Fruit fly (Drosophila melanogaster) whole organism, embryonic: Measurements from ENCODE around the gene FBXO11.
A peak's percentile ranks its signal among the peaks of the same experiment; 100 is the strongest.

Experiments
- CG11723 ChIP-seq: fragments of 200-800 bp; sonication (Bioruptor generic); optimal IDR thresholded peaks from 2 replicates; lab custom pipeline; 2017; ENCODE audit warnings: missing biosample characterization, mild to moderate bottlenecking, missing genetic modification characterization
- CG12155 ChIP-seq: fragments of 200-800 bp; sonication (Bioruptor generic); optimal IDR thresholded peaks from 3 replicates; lab custom pipeline; 2016; ENCODE audit warnings: missing biosample characterization, missing genetic modification characterization
- CG12299 ChIP-seq: fragments of 200-800 bp; sonication (Bioruptor generic); optimal IDR thresholded peaks from 2 replicates; lab custom pipeline; 2018; ENCODE audit warnings: missing biosample characterization, mild to moderate bottlenecking, missing genetic modification characterization
- CG12659 ChIP-seq: fragments of 200-800 bp; sonication (Bioruptor generic); optimal IDR thresholded peaks from 3 replicates; lab custom pipeline; 2017; ENCODE audit warnings: mild to moderate bottlenecking, missing biosample characterization, missing genetic modification reagents, missing genetic modification characterization
- CG14050 ChIP-seq: fragments of 200-800 bp; sonication (Bioruptor generic); IDR thresholded peaks from 3 replicates; pipeline ENCODE4 v1.3.6; 2022; ENCODE audit warnings: missing biosample characterization, missing genetic modification characterization
- CG1529 ChIP-seq: fragments of 200-800 bp; sonication (Bioruptor generic); optimal IDR thresholded peaks from 3 replicates; lab custom pipeline; 2018; ENCODE audit warnings: missing biosample characterization, missing genetic modification characterization
- CG1647 ChIP-seq: fragments of 200-800 bp; sonication (Bioruptor generic); optimal IDR thresholded peaks from 3 replicates; lab custom pipeline; 2016; ENCODE audit warnings: missing biosample characterization, missing genetic modification characterization
- CG2199 ChIP-seq: fragments of 200-800 bp; sonication (Bioruptor generic); IDR thresholded peaks from 3 replicates; pipeline ENCODE4 v1.3.6; 2022; ENCODE audit warnings: missing biosample characterization, missing genetic modification characterization
- CG2678 ChIP-seq: fragments of 200-800 bp; sonication (Bioruptor generic); optimal IDR thresholded peaks from 3 replicates; lab custom pipeline; 2019; ENCODE audit warnings: missing biosample characterization, mild to moderate bottlenecking, missing genetic modification characterization, moderate library complexity
- CG2712 ChIP-seq: fragments of 200-800 bp; optimal IDR thresholded peaks from 3 replicates; lab custom pipeline; 2019; ENCODE audit warnings: missing biosample characterization, mild to moderate bottlenecking, missing genetic modification characterization, moderate library complexity
- CG3995 ChIP-seq: fragments of 200-800 bp; sonication (Bioruptor generic); optimal IDR thresholded peaks from 3 replicates; lab custom pipeline; 2016; ENCODE audit warnings: missing biosample characterization, missing genetic modification characterization
- CG4424 ChIP-seq: fragments of 200-800 bp; sonication (Bioruptor generic); optimal IDR thresholded peaks from 3 replicates; lab custom pipeline; 2016; ENCODE audit warnings: missing biosample characterization, missing genetic modification characterization
- CG4730 ChIP-seq: fragments of 200-800 bp; sonication (Bioruptor generic); IDR thresholded peaks from 2 replicates; pipeline ENCODE4 v1.3.6; 2022; ENCODE audit warnings: missing biosample characterization, missing genetic modification characterization
- CG9215 ChIP-seq: fragments of 200-800 bp; sonication (Bioruptor generic); IDR thresholded peaks from 2 replicates; pipeline ENCODE4 v1.3.6; 2022; ENCODE audit warnings: missing biosample characterization, missing genetic modification characterization
- Chrac-16 ChIP-seq: fragments of 200-800 bp; sonication (Bioruptor generic); optimal IDR thresholded peaks from 3 replicates; lab custom pipeline; 2016; ENCODE audit warnings: missing biosample characterization, missing genetic modification characterization
- Dfd ChIP-seq, 2 experiments: fragments of >200 bp; optimal IDR thresholded peaks; 2 replicates each; lab custom pipeline; 2017; ENCODE audit warnings: missing biosample characterization in 2 of 2, missing genetic modification characterization in 2 of 2
- Doc2 ChIP-seq: fragments of 200-800 bp; sonication (Bioruptor generic); IDR thresholded peaks from 2 replicates; pipeline ENCODE4 v1.3.6; 2022; ENCODE audit warnings: missing biosample characterization, missing genetic modification characterization
- Dp ChIP-seq: fragments of 200-800 bp; sonication (Bioruptor generic); optimal IDR thresholded peaks from 2 replicates; lab custom pipeline; 2018; ENCODE audit warnings: missing biosample characterization, mild to moderate bottlenecking, missing genetic modification characterization, moderate library complexity
- Ets97D ChIP-seq: fragments of 200-800 bp; sonication (Bioruptor generic); optimal IDR thresholded peaks from 3 replicates; lab custom pipeline; 2016; ENCODE audit warnings: missing biosample characterization, missing genetic modification characterization
- H2.0 ChIP-seq: fragments of 200-800 bp; sonication (Bioruptor generic); IDR thresholded peaks from 2 replicates; pipeline ENCODE4 v1.3.6; 2022; ENCODE audit warnings: missing biosample characterization, missing genetic modification characterization
- HLH4C ChIP-seq: fragments of 200-800 bp; sonication (Bioruptor generic); IDR thresholded peaks from 3 replicates; pipeline ENCODE4 v1.3.6; 2022; ENCODE audit warnings: missing biosample characterization, missing genetic modification characterization; ENCODE audit not compliant: partially characterized antibody
- Hmx ChIP-seq: fragments of 200-800 bp; sonication (Bioruptor generic); optimal IDR thresholded peaks from 2 replicates; lab custom pipeline; 2016; ENCODE audit warnings: missing biosample characterization, missing genetic modification characterization
- Hr39 ChIP-seq: fragments of >200 bp; optimal IDR thresholded peaks from 2 replicates; lab custom pipeline; 2017
- Oli ChIP-seq: fragments of 200-800 bp; sonication (Bioruptor generic); optimal IDR thresholded peaks from 2 replicates; lab custom pipeline; 2018; ENCODE audit warnings: missing biosample characterization, mild to moderate bottlenecking, missing genetic modification characterization, moderate library complexity
- Rx ChIP-seq: fragments of 200-800 bp; sonication (Bioruptor generic); IDR thresholded peaks from 2 replicates; pipeline ENCODE4 v1.3.6; 2022; ENCODE audit warnings: missing biosample characterization, missing genetic modification characterization
- Sox100B ChIP-seq: fragments of 200-800 bp; sonication (Bioruptor generic); optimal IDR thresholded peaks from 3 replicates; lab custom pipeline; 2018; ENCODE audit warnings: missing biosample characterization, mild to moderate bottlenecking, missing genetic modification characterization
- Usf ChIP-seq: fragments of 200-800 bp; sonication (Bioruptor generic); optimal IDR thresholded peaks from 2 replicates; lab custom pipeline; 2017; ENCODE audit warnings: missing genotype, missing biosample characterization, missing genetic modification characterization
- ash1 ChIP-seq: fragments of 200-800 bp; sonication (Bioruptor generic); optimal IDR thresholded peaks from 2 replicates; lab custom pipeline; 2018; ENCODE audit warnings: missing biosample characterization, mild to moderate bottlenecking, missing genetic modification characterization
- bcd ChIP-seq: fragments of 200-800 bp; sonication (Bioruptor generic); optimal IDR thresholded peaks from 2 replicates; lab custom pipeline; 2017; ENCODE audit warnings: missing biosample characterization, mild to moderate bottlenecking, missing genetic modification characterization
- bowl ChIP-seq: fragments of 200-800 bp; sonication (Bioruptor generic); IDR thresholded peaks from 2 replicates; pipeline ENCODE4 v1.3.6; 2022; ENCODE audit warnings: missing biosample characterization, missing genetic modification characterization
- cg ChIP-seq: fragments of 200-800 bp; sonication (Bioruptor generic); optimal IDR thresholded peaks from 3 replicates; lab custom pipeline; 2019; ENCODE audit warnings: missing biosample characterization, mild to moderate bottlenecking, missing genetic modification characterization, moderate library complexity
- crol ChIP-seq: fragments of 200-800 bp; sonication (Bioruptor generic); IDR thresholded peaks from 2 replicates; pipeline ENCODE4 v1.3.6; 2022; ENCODE audit warnings: missing biosample characterization, missing genetic modification characterization
- disco-r ChIP-seq: fragments of 200-800 bp; sonication (Bioruptor generic); optimal IDR thresholded peaks from 2 replicates; lab custom pipeline; 2016; ENCODE audit warnings: missing biosample characterization, missing genetic modification characterization
- emc ChIP-seq: fragments of 200-800 bp; sonication (Bioruptor generic); optimal IDR thresholded peaks from 2 replicates; lab custom pipeline; 2016; ENCODE audit warnings: missing biosample characterization, missing genetic modification characterization
- fd64A ChIP-seq: fragments of 200-800 bp; sonication (Bioruptor generic); optimal IDR thresholded peaks from 3 replicates; lab custom pipeline; 2018; ENCODE audit warnings: missing biosample characterization, mild to moderate bottlenecking, missing genetic modification characterization
- gfzf ChIP-seq: fragments of 200-800 bp; sonication (Bioruptor generic); optimal IDR thresholded peaks from 2 replicates; lab custom pipeline; 2016; ENCODE audit warnings: missing biosample characterization, mild to moderate bottlenecking, missing genetic modification characterization, moderate library complexity
- ham ChIP-seq: fragments of 200-800 bp; sonication (Bioruptor generic); IDR thresholded peaks from 2 replicates; pipeline ENCODE4 v1.3.6; 2022; ENCODE audit warnings: missing biosample characterization, missing genetic modification characterization
- hb ChIP-seq: fragments of 200-800 bp; sonication (Bioruptor generic); IDR thresholded peaks from 3 replicates; pipeline ENCODE4 v1.3.6; 2022; ENCODE audit warnings: missing biosample characterization, missing genetic modification characterization; ENCODE audit not compliant: partially characterized antibody
- hth ChIP-seq: fragments of >200 bp; optimal IDR thresholded peaks from 2 replicates; lab custom pipeline; 2017; ENCODE audit warnings: inconsistent platforms
- lola ChIP-seq, 3 experiments: fragments of >200 bp in 2 of 3; fragments of 200-800 bp in 1 of 3; sonication (Bioruptor generic) in 1 of 3; optimal IDR thresholded peaks; 2 replicates each; lab custom pipeline; 2017 to 2019; ENCODE audit warnings: missing biosample characterization in 3 of 3, missing genetic modification characterization in 3 of 3, mild to moderate bottlenecking in 1 of 3, moderate library complexity in 1 of 3
- mirr ChIP-seq: fragments of 200-800 bp; sonication (Bioruptor generic); optimal IDR thresholded peaks from 3 replicates; lab custom pipeline; 2018; ENCODE audit warnings: missing biosample characterization, mild to moderate bottlenecking, missing genetic modification characterization
- oc ChIP-seq: fragments of 200-800 bp; sonication (Bioruptor generic); optimal IDR thresholded peaks from 2 replicates; lab custom pipeline; 2018; ENCODE audit warnings: missing biosample characterization, mild to moderate bottlenecking, missing genetic modification characterization, moderate library complexity
- org-1 ChIP-seq: fragments of 200-800 bp; sonication (Bioruptor generic); optimal IDR thresholded peaks from 2 replicates; lab custom pipeline; 2017; ENCODE audit warnings: missing biosample characterization, missing genetic modification characterization
- pita ChIP-seq: fragments of 200-800 bp; sonication (Bioruptor generic); optimal IDR thresholded peaks from 2 replicates; lab custom pipeline; 2017; ENCODE audit warnings: missing biosample characterization, mild to moderate bottlenecking, missing genetic modification characterization
- pros ChIP-seq: fragments of 200-800 bp; sonication (Bioruptor generic); optimal IDR thresholded peaks from 3 replicates; lab custom pipeline; 2019; ENCODE audit warnings: missing biosample characterization, mild to moderate bottlenecking, missing genetic modification characterization, moderate library complexity
- seq ChIP-seq: fragments of 200-800 bp; sonication (Bioruptor generic); IDR thresholded peaks from 2 replicates; pipeline ENCODE4 v1.3.6; 2022; ENCODE audit warnings: missing biosample characterization, missing genetic modification characterization
- slbo ChIP-seq: fragments of 200-800 bp; sonication (Bioruptor generic); IDR thresholded peaks from 2 replicates; pipeline ENCODE4 v1.3.6; 2022; ENCODE audit warnings: missing biosample characterization, missing genetic modification characterization
- sna ChIP-seq: fragments of 200-800 bp; sonication (Bioruptor generic); IDR thresholded peaks from 2 replicates; pipeline ENCODE4 v1.3.6; 2022; ENCODE audit warnings: missing biosample characterization, missing genetic modification characterization; ENCODE audit not compliant: partially characterized antibody
- tll ChIP-seq, 2 experiments: fragments of 200-800 bp in 1 of 2; fragments of >200 bp in 1 of 2; sonication (Bioruptor generic) in 1 of 2; optimal IDR thresholded peaks; 2 replicates each; lab custom pipeline; 2017 to 2019; ENCODE audit warnings: missing biosample characterization in 2 of 2, missing genetic modification characterization in 2 of 2, mild to moderate bottlenecking in 1 of 2, moderate library complexity in 1 of 2
- ttk ChIP-seq: fragments of 200-800 bp; sonication (Bioruptor generic); IDR thresholded peaks from 2 replicates; pipeline ENCODE4 v2.1.2; 2022; ENCODE audit warnings: missing biosample characterization, missing genetic modification characterization

FBXO11 gene

dm6 chr3R:9762955-9763931 lies 45.9 kb downstream of the FBXO11 start, which contains the start of the genes Snap24 and CG8478 (continued):
- TF ChIP-seq ttk: no peak
- no peak for TF ChIP-seq Sox100B (GFP tag; lab: Kevin White, UChicago)
- TF ChIP-seq CG1529 (GFP tag; lab: Kevin White, UChicago): no peak
- no peak for TF ChIP-seq CG14050
- no peak for TF ChIP-seq Hr39
- no peak for TF ChIP-seq tll (GFP tag; optimal IDR thresholded peaks at IDR 0.05; lab: Kevin White, UChicago)
- no peak for TF ChIP-seq Doc2 (GFP tag; lab: Robert Waterston, UW)
- TF ChIP-seq Ets97D (GFP tag; lab: Kevin White, UChicago): peak; percentile 25
- TF ChIP-seq CG2712 (tag; lab: Kevin White, UChicago): peak; percentile 6
- no peak for TF ChIP-seq bowl
- TF ChIP-seq CG12155 (GFP tag; lab: Kevin White, UChicago): no peak
- TF ChIP-seq CG1647 (GFP tag; lab: Kevin White, UChicago): no peak
- peak; percentile 78 for TF ChIP-seq Dp
- TF ChIP-seq H2.0 (GFP tag; lab: Robert Waterston, UW): no peak
- TF ChIP-seq Hmx (GFP tag; lab: Kevin White, UChicago): no peak
- TF ChIP-seq pita (GFP tag; lab: Kevin White, UChicago): peak; percentile 46
- TF ChIP-seq CG12659 (GFP tag; lab: Kevin White, UChicago): peak; percentile 26
- no peak for TF ChIP-seq bcd
- no peak for TF ChIP-seq CG2199 (GFP tag; lab: Robert Waterston, UW)
- no peak for TF ChIP-seq seq (GFP tag; lab: Robert Waterston, UW)
- no peak for TF ChIP-seq lola (GFP tag; optimal IDR thresholded peaks at IDR 0.05; lab: Kevin White, UChicago)
- TF ChIP-seq CG11723 (GFP tag; lab: Kevin White, UChicago): no peak
- no peak for TF ChIP-seq CG4730 (GFP tag; lab: Robert Waterston, UW)
- no peak for TF ChIP-seq cg (GFP tag; lab: Kevin White, UChicago)
- TF ChIP-seq pros (GFP tag; lab: Kevin White, UChicago): no peak
- TF ChIP-seq sna: peak; percentile 74
- no peak for TF ChIP-seq CG2678 (tag; lab: Kevin White, UChicago)
- TF ChIP-seq CG3995 (GFP tag; lab: Kevin White, UChicago): no peak
- no peak for TF ChIP-seq Dfd (GFP tag; optimal IDR thresholded peaks at IDR 0.05; lab: Kevin White, UChicago)
- TF ChIP-seq CG12299 (tag; lab: Kevin White, UChicago): no peak
- no peak for TF ChIP-seq mirr
- no peak for TF ChIP-seq Usf (GFP tag; lab: Kevin White, UChicago)
- peak; percentile 77 for TF ChIP-seq HLH4C (GFP tag; lab: Robert Waterston, UW)
- no peak for TF ChIP-seq Rx
- TF ChIP-seq crol: no peak
- no peak for TF ChIP-seq Chrac-16 (GFP tag; lab: Kevin White, UChicago)
- TF ChIP-seq Oli (tag; lab: Kevin White, UChicago): no peak
- TF ChIP-seq gfzf (GFP tag; lab: Kevin White, UChicago): peak; percentile 55
- peak; percentile 12; the same call in 1 of the 2 replicates for TF ChIP-seq slbo (GFP tag; lab: Robert Waterston, UW)
- no peak for TF ChIP-seq ash1
- TF ChIP-seq CG9215 (GFP tag; lab: Robert Waterston, UW): no peak
- no peak for TF ChIP-seq oc
- no peak for TF ChIP-seq org-1 (GFP tag; lab: Kevin White, UChicago)
- no peak for TF ChIP-seq disco-r (GFP tag; lab: Kevin White, UChicago)
- no peak for TF ChIP-seq fd64A (GFP tag; lab: Kevin White, UChicago)
- TF ChIP-seq hth (lab: Kevin White, UChicago): no peak
- TF ChIP-seq ham: no peak
- TF ChIP-seq emc (GFP tag; lab: Kevin White, UChicago): no peak
- TF ChIP-seq hb (GFP tag; lab: Robert Waterston, UW): peak; percentile 61
- no peak for TF ChIP-seq CG4424 (GFP tag; lab: Kevin White, UChicago)
